Worm (Caenorhabditis elegans): ENCODE measurements around the gene F48G7.10.

The F48G7.10 gene

DNA sequence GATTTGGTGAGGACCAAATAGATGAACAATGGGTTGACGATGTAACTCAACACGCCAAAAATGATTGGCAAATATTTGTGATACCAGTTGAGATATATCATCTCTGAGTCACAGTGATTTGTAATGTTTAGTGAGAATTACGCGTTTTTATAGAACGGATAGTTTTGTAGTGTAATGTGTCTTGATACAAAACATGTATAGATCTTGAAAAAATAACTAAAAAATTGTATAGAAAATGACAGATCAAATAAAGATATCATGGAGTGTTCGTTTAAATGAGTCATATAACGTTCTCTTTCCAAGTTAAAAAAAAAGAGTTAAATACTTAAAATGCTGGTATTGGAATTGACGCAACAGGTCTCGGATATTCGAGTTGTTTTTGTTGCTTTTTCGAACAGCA is 19.6 kb upstream of the F48G7.10 start, which contains the start of gene srj-6:
Gene srj-6, minus strand, starts transcription at position 101 of the 400 bp plus-strand sequence.
- TF ChIP-seq F57C9.4 (tag; optimal IDR thresholded peaks at IDR 0.05) (no peak), zim-3 (tag; optimal IDR thresholded peaks at IDR 0.05) (no peak), akir-1 (GFP tag; optimal IDR thresholded peaks at IDR 0.05) (no peak), sdz-38 (tag; optimal IDR thresholded peaks at IDR 0.05) (no peak), gei-17 (GFP tag; optimal IDR thresholded peaks at IDR 0.05) (no peak), lir-1 (GFP tag; conservative IDR thresholded peaks at IDR 0.05) (no peak), F55B11.4 (tag; optimal IDR thresholded peaks at IDR 0.05; ENCODE audit: borderline replicate concordance, insufficient read depth) (no peak), F33H1.4 (GFP tag; IDR thresholded peaks at IDR 0.05) (no peak), egl-44 (GFP tag; IDR thresholded peaks at IDR 0.05) (no peak), dpl-1 (GFP tag; optimal IDR thresholded peaks at IDR 0.05) (no peak), repo-1 (tag; optimal IDR thresholded peaks at IDR 0.05) (no peak), chd-7 (tag; optimal IDR thresholded peaks at IDR 0.05) (no peak), hmg-20 (GFP tag; IDR thresholded peaks at IDR 0.05) (no peak), snpc-1.1 (tag; optimal IDR thresholded peaks at IDR 0.05; ENCODE audit: insufficient read depth) (no peak), sptf-2 (GFP tag; optimal IDR thresholded peaks at IDR 0.05) (no peak)

DNA sequence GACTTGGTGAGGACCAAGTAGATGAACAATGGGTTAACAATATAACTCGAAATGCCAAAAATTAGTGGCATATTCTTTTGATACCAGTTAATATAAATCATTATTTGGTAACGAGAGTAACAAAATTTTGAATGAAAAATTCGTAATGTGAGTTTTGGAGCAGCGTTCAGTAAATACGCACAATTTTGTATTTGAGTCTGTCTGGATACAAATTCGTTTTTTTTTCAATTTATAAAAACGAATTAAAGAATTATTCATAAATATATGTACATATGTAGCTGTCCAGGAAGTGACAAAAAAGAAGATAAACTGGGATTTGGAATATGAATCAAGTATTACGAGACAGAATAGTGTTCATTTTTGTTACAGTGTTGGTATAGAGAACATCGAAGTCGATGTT is 18.2 kb upstream of the F48G7.10 start, which contains the start of gene srj-5:
Gene srj-5, minus strand, starts transcription at position 101 of the 400 bp plus-strand sequence.
- no peak for TF ChIP-seq ztf-18 (tag; optimal IDR thresholded peaks at IDR 0.05)
- no peak for TF ChIP-seq nfya-2 (GFP tag; IDR thresholded peaks at IDR 0.05)
- no peak for TF ChIP-seq B0019.2 (GFP tag; conservative IDR thresholded peaks at IDR 0.05)
- no peak for TF ChIP-seq ceh-58 (GFP tag; IDR thresholded peaks at IDR 0.05)
- TF ChIP-seq rec-8 (tag; optimal IDR thresholded peaks at IDR 0.05): no peak
- TF ChIP-seq sea-2 (GFP tag; IDR thresholded peaks at IDR 0.05): no peak
- no peak for TF ChIP-seq Y56A3A.18 (GFP tag; IDR thresholded peaks at IDR 0.05)
- TF ChIP-seq K11D2.4 (GFP tag; IDR thresholded peaks at IDR 0.05): no peak
- TF ChIP-seq hsf-1 (GFP tag; IDR thresholded peaks at IDR 0.05): no peak
- TF ChIP-seq die-1 (tag; optimal IDR thresholded peaks at IDR 0.05): no peak
- no peak for TF ChIP-seq hmg-20 (GFP tag; IDR thresholded peaks at IDR 0.05)
- no peak for TF ChIP-seq madf-8 (GFP tag; conservative IDR thresholded peaks at IDR 0.05)
- no peak for TF ChIP-seq rpc-1 (optimal IDR thresholded peaks at IDR 0.05)
- TF ChIP-seq rpc-1 (tag; optimal IDR thresholded peaks at IDR 0.05): no peak
- no peak for TF ChIP-seq F23B12.7 (tag; optimal IDR thresholded peaks at IDR 0.05; ENCODE audit: insufficient read depth)
- no peak for TF ChIP-seq nhr-27 (tag; optimal IDR thresholded peaks at IDR 0.05)
- TF ChIP-seq let-526 (GFP tag; IDR thresholded peaks at IDR 0.05): no peak
- no peak for TF ChIP-seq tlf-1 (GFP tag; optimal IDR thresholded peaks at IDR 0.05)

DNA sequence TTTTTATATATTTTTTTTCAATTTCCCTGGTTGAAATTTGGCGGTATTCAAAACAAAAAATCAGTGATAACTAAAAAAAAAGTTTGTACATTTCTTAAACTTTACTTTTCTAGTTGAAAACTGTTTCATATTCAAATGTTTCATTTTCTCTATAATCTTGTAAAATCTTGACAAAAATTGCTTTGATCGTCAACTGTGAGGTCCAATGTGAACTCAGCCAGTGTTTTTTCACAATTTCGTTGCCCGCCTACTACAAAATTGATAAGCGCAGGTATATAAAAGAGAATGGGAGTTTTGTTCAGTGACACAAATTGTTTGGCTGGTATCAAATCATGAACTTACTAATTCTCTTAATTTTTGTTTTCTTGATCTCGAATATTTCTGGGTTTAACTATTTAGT is 12.1 kb upstream of the F48G7.10 start, which contains the start of gene ugt-42:
Gene ugt-42, plus strand, starts transcription at position 301 of the 400 bp plus-strand sequence.
- TF ChIP-seq ztf-25 (GFP tag; IDR thresholded peaks at IDR 0.05): no peak
- TF ChIP-seq sea-2 (GFP tag; IDR thresholded peaks at IDR 0.05): no peak
- no peak for TF ChIP-seq xnd-1 (tag; optimal IDR thresholded peaks at IDR 0.05)
- TF ChIP-seq dpl-1 (GFP tag; optimal IDR thresholded peaks at IDR 0.05): no peak

DNA sequence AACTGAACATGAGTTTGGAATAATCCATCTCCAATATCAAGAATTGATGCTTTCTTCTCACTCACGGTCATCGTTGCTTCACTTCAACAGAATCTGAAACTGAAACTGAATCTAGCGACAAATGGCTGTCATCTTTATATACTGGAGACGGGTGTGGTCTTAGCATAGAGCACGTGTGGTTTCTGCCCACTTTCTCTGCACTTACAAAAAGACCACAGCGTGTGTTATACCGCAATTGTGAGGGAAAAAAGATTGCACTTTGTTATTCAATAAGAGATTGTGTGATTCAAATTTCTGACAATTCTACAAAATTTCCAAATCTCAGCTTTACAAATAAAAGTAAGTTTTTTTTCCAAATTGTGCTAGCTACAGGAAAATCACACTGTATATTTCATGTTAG is 11.4 kb upstream of the F48G7.10 start, which contains the start of gene F48G7.12:
Gene F48G7.12, minus strand, starts transcription at position 101 of the 400 bp plus-strand sequence.
- TF ChIP-seq K11D2.4 (GFP tag; IDR thresholded peaks at IDR 0.05): no peak
- no peak for TF ChIP-seq rpc-1 (optimal IDR thresholded peaks at IDR 0.05)
- no peak for TF ChIP-seq rpc-1 (tag; optimal IDR thresholded peaks at IDR 0.05)
- no peak for TF ChIP-seq mcd-1 (GFP tag; IDR thresholded peaks at IDR 0.05)
- TF ChIP-seq nhr-179 (tag; optimal IDR thresholded peaks at IDR 0.05): no peak
- no peak for TF ChIP-seq Y53F4B.3 (GFP tag; IDR thresholded peaks at IDR 0.05)
- TF ChIP-seq tbp1 (GFP tag; optimal IDR thresholded peaks at IDR 0.05): no peak
- TF ChIP-seq xnd-1 (tag; optimal IDR thresholded peaks at IDR 0.05): no peak
- no peak for TF ChIP-seq lin-35 (GFP tag; optimal IDR thresholded peaks at IDR 0.05)
- no peak for TF ChIP-seq lin-26 (GFP tag; IDR thresholded peaks at IDR 0.05)

All from whole organism, young adult.